Worm (Caenorhabditis elegans) whole organism, L4 larva: Measurements from ENCODE around the gene sulp-2.

Experiments
- daf-12 ChIP-seq: fragments of 150-350 bp; optimal IDR thresholded peaks from 2 replicates; lab custom pipeline; 2014; ENCODE audit warnings: missing biosample characterization, missing genetic modification reagents, missing genetic modification characterization
- fkh-10 ChIP-seq: fragments of 150-350 bp; optimal IDR thresholded peaks from 2 replicates; lab custom pipeline; 2014; ENCODE audit warnings: missing biosample characterization, missing genetic modification reagents, missing genetic modification characterization
- pha-4 ChIP-seq, 2 experiments: fragments of 150-350 bp in 1 of 2; fragments of 200-800 bp in 1 of 2; sonication (Bioruptor generic) in 1 of 2; IDR thresholded peaks in 1 of 2; optimal IDR thresholded peaks in 1 of 2; 2 replicates each; pipeline versions ENCODE4 v1.3.6 to Lab custom; 2014 to 2022; ENCODE audit warnings: missing genetic modification characterization in 2 of 2, missing genetic modification reagents in 2 of 2, missing biosample characterization in 1 of 2, missing compliant biosample characterization in 1 of 2
- tra-1 ChIP-seq: fragments of 200-800 bp; sonication (Bioruptor generic); IDR thresholded peaks from 2 replicates; pipeline ENCODE4 v1.3.6; 2022; ENCODE audit warnings: missing genetic modification reagents, missing genetic modification characterization, missing compliant biosample characterization
- zip-2 ChIP-seq: fragments of 150-350 bp; optimal IDR thresholded peaks from 2 replicates; lab custom pipeline; 2014; ENCODE audit warnings: missing biosample characterization, missing genetic modification characterization

DNA sequence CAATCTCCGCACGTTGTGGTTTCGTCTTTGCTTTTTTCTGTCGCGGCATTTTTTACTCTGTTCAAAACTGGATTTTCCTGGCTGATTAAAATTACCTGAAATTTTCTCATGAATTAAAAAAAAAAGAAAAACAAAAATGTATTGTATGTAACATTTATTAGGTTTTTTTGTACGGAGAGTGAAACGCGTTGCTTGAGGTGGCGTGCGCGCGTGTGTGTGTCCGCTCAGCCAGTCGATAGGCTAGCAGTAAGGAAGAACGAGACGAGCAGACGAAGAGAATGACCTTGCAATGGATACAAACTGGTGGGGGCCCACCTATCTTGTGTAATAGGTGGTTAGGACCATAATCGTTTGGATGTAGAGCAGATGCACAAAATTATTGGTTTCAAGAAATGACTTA, 42.2 kb upstream of the sulp-2 start, which contains the start of gene T22B7.4:
- TF ChIP-seq daf-12 (tag; lab: Kevin White, UChicago) (no peak), fkh-10 (GFP tag; lab: Kevin White, UChicago) (no peak), tra-1 (GFP tag; lab: Robert Waterston, UW) (no peak), pha-4 (GFP tag; IDR thresholded peaks at IDR 0.05; lab: Robert Waterston, UW) (no peak), pha-4 (tag; optimal IDR thresholded peaks at IDR 0.05; lab: Kevin White, UChicago) (no peak), zip-2 (tag; lab: Kevin White, UChicago) (no peak)
